Fruit fly (Drosophila melanogaster): Measurements from ENCODE around the gene CG8032.
A peak's percentile ranks its signal among the peaks of the same experiment; 100 is the strongest.

Gene CG8032

DNA sequence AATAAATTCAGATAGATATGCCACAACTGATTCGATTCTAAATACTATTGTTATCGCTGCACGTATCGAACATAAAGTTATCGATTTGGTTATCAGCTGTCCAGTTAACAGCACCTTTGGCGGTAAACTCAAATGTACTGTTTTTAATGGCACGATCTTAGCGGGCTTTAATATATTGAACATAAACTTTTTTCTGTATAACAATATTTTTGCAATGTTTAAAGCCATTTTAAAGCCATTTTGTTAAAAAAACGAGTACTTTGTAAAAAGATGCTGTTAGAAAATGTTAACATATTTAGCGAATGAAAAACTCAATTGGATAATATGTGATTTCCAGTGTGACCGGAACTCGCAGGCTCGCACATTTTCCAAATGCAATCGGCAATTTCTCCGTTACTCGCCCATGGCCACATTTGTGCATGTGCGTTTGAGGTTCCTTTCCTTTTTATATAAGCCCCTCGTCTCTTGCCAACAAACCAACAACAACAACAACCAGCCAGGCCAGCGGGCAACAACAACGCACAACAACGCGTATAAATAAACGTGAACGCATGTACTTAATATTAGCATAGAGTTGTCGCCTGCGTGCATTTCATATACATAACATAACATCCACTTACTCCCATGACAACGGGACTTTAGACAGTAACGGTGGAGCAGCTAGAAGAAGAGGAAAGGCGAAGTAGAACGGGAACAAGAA lies 52.1 kb downstream of the CG8032 start, which contains the start of gene TMEM216 (continued):
- TF ChIP-seq klu (GFP tag; IDR thresholded peaks at IDR 0.05): no peak
- TF ChIP-seq Tbp (GFP tag; optimal IDR thresholded peaks at IDR 0.05): no peak
- TF ChIP-seq CG10267 (tag; optimal IDR thresholded peaks at IDR 0.05): peak; percentile 52
- peak; percentile 80 for TF ChIP-seq CG12659 (GFP tag; optimal IDR thresholded peaks at IDR 0.05)
- peak; percentile 97 for TF ChIP-seq CG4360 (GFP tag; IDR thresholded peaks at IDR 0.05)
- no peak for TF ChIP-seq exex (tag; optimal IDR thresholded peaks at IDR 0.05)
- peak; percentile 88 for TF ChIP-seq CG9797 (GFP tag; optimal IDR thresholded peaks at IDR 0.05)
- TF ChIP-seq Fer1 (GFP tag; optimal IDR thresholded peaks at IDR 0.05): no peak
- TF ChIP-seq CG7556 (GFP tag; optimal IDR thresholded peaks at IDR 0.05): no peak
- TF ChIP-seq CG16863 (GFP tag; optimal IDR thresholded peaks at IDR 0.05): no peak
- TF ChIP-seq CG42726 (GFP tag; IDR thresholded peaks at IDR 0.05; ENCODE audit: partially characterized antibody): peak; percentile 8; the same call in 1 of the 2 replicates
- no peak for TF ChIP-seq fu2 (GFP tag; optimal IDR thresholded peaks at IDR 0.05)
- TF ChIP-seq TFAM (GFP tag; optimal IDR thresholded peaks at IDR 0.05): no peak
- TF ChIP-seq CG2199 (GFP tag; IDR thresholded peaks at IDR 0.05): no peak
- no peak for TF ChIP-seq CG12219 (GFP tag; optimal IDR thresholded peaks at IDR 0.05)
- TF ChIP-seq eve (GFP tag; optimal IDR thresholded peaks at IDR 0.05): no peak
- TF ChIP-seq CG13624 (GFP tag; optimal IDR thresholded peaks at IDR 0.05): no peak
- peak; percentile 68 for TF ChIP-seq Dref (GFP tag; IDR thresholded peaks at IDR 0.05)
- TF ChIP-seq CG3163 (GFP tag; optimal IDR thresholded peaks at IDR 0.05): no peak
- peak; percentile 85 for TF ChIP-seq CG17385 (GFP tag; optimal IDR thresholded peaks at IDR 0.05)

- TF ChIP-seq Taf1 (GFP tag; IDR thresholded peaks at IDR 0.05) (peak; percentile 17; the same call in 1 of the 2 replicates), Mrtf (GFP tag; IDR thresholded peaks at IDR 0.05) (no peak), grau (tag; optimal IDR thresholded peaks at IDR 0.05) (peak; percentile 75), CG2120 (GFP tag; optimal IDR thresholded peaks at IDR 0.05) (no peak)
These were observed 52.6 kb downstream of the CG8032 start for dm6 chr3R:8716551-8716879.
